Fruit fly (Drosophila melanogaster) whole organism, adult: Measurements from ENCODE around the gene wol.

ENCODE experiments used
- CG1620 ChIP-seq: fragments of 200-800 bp; sonication (Bioruptor generic); optimal IDR thresholded peaks from 2 replicates; lab custom pipeline; 2016; ENCODE audit warnings: missing biosample characterization, missing genetic modification characterization
- Crg-1 ChIP-seq: fragments of 200-800 bp; sonication (Bioruptor generic); optimal IDR thresholded peaks from 2 replicates; lab custom pipeline; 2016; ENCODE audit warnings: missing biosample characterization, missing genetic modification characterization
- Hr96 ChIP-seq: fragments of 200-800 bp; sonication (Bioruptor generic); optimal IDR thresholded peaks from 2 replicates; lab custom pipeline; 2016; ENCODE audit warnings: missing biosample characterization, missing genetic modification characterization

- TF ChIP-seq CG1620 (GFP tag; lab: Kevin White, UChicago) (no peak), Crg-1 (no peak), Hr96 (no peak)
Observed at dm6 chr2L:8268679-8269078, 34.1 kb downstream of the wol start.
